Worm (Caenorhabditis elegans) whole organism, L1 larva: ENCODE data around the gene ZK287.1.

ENCODE experiments used
- C16A3.4 ChIP-seq: fragments of 150-350 bp; optimal IDR thresholded peaks from 2 replicates; lab custom pipeline; 2014; ENCODE audit warnings: missing biosample characterization, missing genetic modification characterization
- C34B4.2 ChIP-seq: sonication (generic microtip); optimal IDR thresholded peaks from 2 replicates; lab custom pipeline; 2017; ENCODE audit warnings: mild to moderate bottlenecking, missing genetic modification characterization, missing compliant biosample characterization
- Y116A8C.19 ChIP-seq: sonication (generic microtip); optimal IDR thresholded peaks from 2 replicates; lab custom pipeline; 2016; ENCODE audit warnings: missing compliant biosample characterization, missing genetic modification characterization, borderline replicate concordance
- aly-2 ChIP-seq: fragments of 150-350 bp; optimal IDR thresholded peaks from 2 replicates; lab custom pipeline; 2014; ENCODE audit warnings: missing biosample characterization, missing genetic modification characterization
- ama-1 ChIP-seq: fragments of 150-350 bp; optimal IDR thresholded peaks from 2 replicates; lab custom pipeline; 2014
- blmp-1 ChIP-seq: fragments of 150-350 bp; optimal IDR thresholded peaks from 2 replicates; lab custom pipeline; 2014; ENCODE audit warnings: missing biosample characterization, missing genetic modification characterization
- ceh-63 ChIP-seq: fragments of 200-800 bp; sonication (Bioruptor generic); optimal IDR thresholded peaks from 2 replicates; lab custom pipeline; 2018; ENCODE audit warnings: mild to moderate bottlenecking, missing genetic modification characterization, missing compliant biosample characterization
- ceh-88 ChIP-seq: fragments of 200-800 bp; sonication (Bioruptor generic); IDR thresholded peaks from 2 replicates; pipeline ENCODE4 v1.3.6; 2022; ENCODE audit warnings: missing genetic modification characterization, missing compliant biosample characterization
- ceh-90 ChIP-seq: sonication (generic microtip); optimal IDR thresholded peaks from 2 replicates; lab custom pipeline; 2016; ENCODE audit warnings: missing genetic modification characterization, missing compliant biosample characterization
- ces-1 ChIP-seq: fragments of 150-350 bp; optimal IDR thresholded peaks from 2 replicates; lab custom pipeline; 2014; ENCODE audit warnings: missing biosample characterization, missing genetic modification reagents, missing genetic modification characterization
- dpl-1 ChIP-seq, 3 experiments: fragments of 150-350 bp in 2 of 3; sonication (generic microtip) in 1 of 3; optimal IDR thresholded peaks; 2 replicates each; lab custom pipeline; 2014 to 2017; ENCODE audit warnings: missing biosample characterization in 3 of 3, missing genetic modification characterization in 3 of 3, missing genetic modification reagents in 3 of 3
- dsc-1 ChIP-seq: sonication (generic microtip); optimal IDR thresholded peaks from 2 replicates; lab custom pipeline; 2016; ENCODE audit warnings: mild to moderate bottlenecking, missing genetic modification characterization, missing compliant biosample characterization
- efl-1 ChIP-seq, 4 experiments: fragments of 150-350 bp; optimal IDR thresholded peaks in 3 of 4; peaks in 1 of 4; 1 replicate in 1 of 4; 2 replicates in 3 of 4; lab custom pipeline; 2014; ENCODE audit warnings: missing biosample characterization in 2 of 4, missing genetic modification characterization in 2 of 4, missing genetic modification reagents in 2 of 4
- efl-3 ChIP-seq: fragments of 200-800 bp; sonication (Bioruptor generic); optimal IDR thresholded peaks from 2 replicates; lab custom pipeline; 2018; ENCODE audit warnings: mild to moderate bottlenecking, missing genetic modification characterization, missing compliant biosample characterization
- egl-13 ChIP-seq: sonication (generic microtip); optimal IDR thresholded peaks from 2 replicates; lab custom pipeline; 2016; ENCODE audit warnings: missing genotype, missing genetic modification reagents, missing genetic modification characterization, missing compliant biosample characterization
- elt-2 ChIP-seq: sonication (generic microtip); optimal IDR thresholded peaks from 2 replicates; lab custom pipeline; 2016; ENCODE audit warnings: missing genetic modification characterization, mild to moderate bottlenecking, inconsistent platforms, missing compliant biosample characterization, missing genetic modification reagents
- elt-3 ChIP-seq, 6 experiments: fragments of 150-350 bp in 1 of 6; sonication (generic microtip); optimal IDR thresholded peaks; 2 replicates each; lab custom pipeline; 2017 to 2018; ENCODE audit warnings: missing biosample characterization in 6 of 6, missing genetic modification characterization in 6 of 6, inconsistent platforms in 1 of 6
- fkh-10 ChIP-seq: sonication (generic microtip); optimal IDR thresholded peaks from 2 replicates; lab custom pipeline; 2017; ENCODE audit warnings: missing biosample characterization, missing genetic modification reagents, missing genetic modification characterization
- fos-1 ChIP-seq: fragments of 150-350 bp; optimal IDR thresholded peaks from 2 replicates; lab custom pipeline; 2014; ENCODE audit warnings: missing biosample characterization, missing genetic modification characterization
- hlh-4 ChIP-seq: sonication (generic microtip); optimal IDR thresholded peaks from 2 replicates; lab custom pipeline; 2016; ENCODE audit warnings: mild to moderate bottlenecking, missing genetic modification characterization, missing compliant biosample characterization
- irx-1 ChIP-seq: sonication (generic microtip); optimal IDR thresholded peaks from 2 replicates; lab custom pipeline; 2016; ENCODE audit warnings: missing genetic modification characterization, missing compliant biosample characterization
- lin-13 ChIP-seq: fragments of 150-350 bp; optimal IDR thresholded peaks from 2 replicates; lab custom pipeline; 2014; ENCODE audit warnings: missing biosample characterization, missing genetic modification reagents, missing genetic modification characterization
- lin-35 ChIP-seq, 2 experiments: fragments of 150-350 bp; optimal IDR thresholded peaks; 2 replicates each; lab custom pipeline; 2014; ENCODE audit warnings: missing biosample characterization in 2 of 2, missing genetic modification characterization in 2 of 2, missing genetic modification reagents in 2 of 2
- lin-39 ChIP-seq: fragments of 150-350 bp; optimal IDR thresholded peaks from 2 replicates; lab custom pipeline; 2014; ENCODE audit warnings: missing biosample characterization, missing genetic modification reagents, missing genetic modification characterization
- lir-3 ChIP-seq: sonication (generic microtip); optimal IDR thresholded peaks from 2 replicates; lab custom pipeline; 2016; ENCODE audit warnings: mild to moderate bottlenecking, missing genetic modification characterization, moderate library complexity, missing compliant biosample characterization; ENCODE audit not compliant: poor library complexity
- lsy-2 ChIP-seq, 2 experiments: fragments of 150-350 bp; optimal IDR thresholded peaks; 2 replicates each; lab custom pipeline; 2014; ENCODE audit warnings: missing biosample characterization in 2 of 2, missing genetic modification characterization in 2 of 2
- mab-9 ChIP-seq: fragments of 200-800 bp; sonication (Bioruptor generic); IDR thresholded peaks from 2 replicates; pipeline ENCODE4 v1.3.6; 2022; ENCODE audit warnings: missing genetic modification reagents, missing genetic modification characterization, missing compliant biosample characterization
- mdl-1 ChIP-seq, 2 experiments: fragments of 150-350 bp; optimal IDR thresholded peaks; 2 replicates each; lab custom pipeline; 2014 to 2017; ENCODE audit warnings: missing biosample characterization in 2 of 2, missing genetic modification characterization in 2 of 2, inconsistent platforms in 1 of 2
- mef-2 ChIP-seq: fragments of 150-350 bp; optimal IDR thresholded peaks from 2 replicates; lab custom pipeline; 2014; ENCODE audit warnings: missing biosample characterization, missing genetic modification characterization
- mep-1 ChIP-seq: fragments of 150-350 bp; optimal IDR thresholded peaks from 2 replicates; lab custom pipeline; 2014; ENCODE audit warnings: missing biosample characterization, missing genetic modification characterization
- nhr-12 ChIP-seq: sonication (generic microtip); optimal IDR thresholded peaks from 2 replicates; lab custom pipeline; 2017; ENCODE audit warnings: missing biosample characterization, missing genetic modification characterization
- nhr-19 ChIP-seq: fragments of 200-800 bp; sonication (Bioruptor generic); conservative IDR thresholded peaks from 2 replicates; pipeline ENCODE4 v1.3.6; 2022; ENCODE audit warnings: missing genetic modification characterization, missing compliant biosample characterization
- nhr-237 ChIP-seq: fragments of 150-350 bp; optimal IDR thresholded peaks from 2 replicates; lab custom pipeline; 2014; ENCODE audit warnings: missing biosample characterization, missing genetic modification characterization
- nhr-28 ChIP-seq: fragments of 150-350 bp; optimal IDR thresholded peaks from 2 replicates; lab custom pipeline; 2014; ENCODE audit warnings: missing biosample characterization, missing genetic modification characterization
- nhr-71 ChIP-seq: sonication (generic microtip); optimal IDR thresholded peaks from 2 replicates; lab custom pipeline; 2016; ENCODE audit warnings: mild to moderate bottlenecking, missing genetic modification characterization, moderate library complexity, missing compliant biosample characterization
- nhr-76 ChIP-seq: sonication (generic microtip); optimal IDR thresholded peaks from 2 replicates; lab custom pipeline; 2017; ENCODE audit warnings: missing biosample characterization, missing genetic modification characterization
- nhr-90 ChIP-seq: sonication (generic microtip); optimal IDR thresholded peaks from 2 replicates; lab custom pipeline; 2016; ENCODE audit warnings: mild to moderate bottlenecking, missing genetic modification characterization, missing compliant biosample characterization; ENCODE audit not compliant: poor library complexity
- pag-3 ChIP-seq: sonication (generic microtip); optimal IDR thresholded peaks from 2 replicates; lab custom pipeline; 2017; ENCODE audit warnings: missing genetic modification characterization, mild to moderate bottlenecking, missing compliant biosample characterization, antibody characterized with exemption, borderline replicate concordance; ENCODE audit not compliant: insufficient read depth
- pqm-1 ChIP-seq: sonication (generic microtip); optimal IDR thresholded peaks from 3 replicates; lab custom pipeline; 2017; ENCODE audit warnings: missing biosample characterization, missing genetic modification characterization
- rnt-1 ChIP-seq: sonication (generic microtip); optimal IDR thresholded peaks from 2 replicates; lab custom pipeline; 2016; ENCODE audit warnings: mild to moderate bottlenecking, missing genetic modification characterization, moderate library complexity, missing compliant biosample characterization
- snpc-4 ChIP-seq: fragments of 150-350 bp; optimal IDR thresholded peaks from 2 replicates; lab custom pipeline; 2014; ENCODE audit warnings: missing biosample characterization, missing genetic modification characterization
- snu-23 ChIP-seq: sonication (generic microtip); optimal IDR thresholded peaks from 2 replicates; lab custom pipeline; 2016; ENCODE audit warnings: missing genetic modification characterization, missing compliant biosample characterization
- sox-4 ChIP-seq: sonication (generic microtip); optimal IDR thresholded peaks from 2 replicates; lab custom pipeline; 2016; ENCODE audit warnings: missing genetic modification characterization, missing compliant biosample characterization
- swsn-7 ChIP-seq: sonication (generic microtip); optimal IDR thresholded peaks from 2 replicates; lab custom pipeline; 2016; ENCODE audit warnings: missing genetic modification characterization, missing compliant biosample characterization
- tbx-2 ChIP-seq: sonication (generic microtip); optimal IDR thresholded peaks from 2 replicates; lab custom pipeline; 2016; ENCODE audit warnings: missing genetic modification characterization, missing compliant biosample characterization
- tlp-1 ChIP-seq: fragments of 150-350 bp; optimal IDR thresholded peaks from 2 replicates; lab custom pipeline; 2014; ENCODE audit warnings: missing biosample characterization, missing genetic modification characterization
- unc-62 ChIP-seq: fragments of 150-350 bp; optimal IDR thresholded peaks from 2 replicates; lab custom pipeline; 2014; ENCODE audit warnings: missing biosample characterization, missing genetic modification reagents, missing genetic modification characterization
- unc-86 ChIP-seq: sonication (generic microtip); optimal IDR thresholded peaks from 2 replicates; lab custom pipeline; 2016; ENCODE audit warnings: missing genetic modification characterization, missing compliant biosample characterization
- vab-15 ChIP-seq: sonication (generic microtip); optimal IDR thresholded peaks from 2 replicates; lab custom pipeline; 2017; ENCODE audit warnings: missing genotype, mild to moderate bottlenecking, missing genetic modification characterization, missing compliant biosample characterization
- xbp-1 ChIP-seq: sonication (generic microtip); optimal IDR thresholded peaks from 2 replicates; lab custom pipeline; 2016; ENCODE audit warnings: missing genetic modification characterization, missing compliant biosample characterization
- zag-1 ChIP-seq: fragments of 150-350 bp; optimal IDR thresholded peaks from 2 replicates; lab custom pipeline; 2014; ENCODE audit warnings: missing biosample characterization, missing genetic modification characterization
- zip-4 ChIP-seq: fragments of 200-800 bp; sonication (Bioruptor generic); optimal IDR thresholded peaks from 2 replicates; lab custom pipeline; 2018; ENCODE audit warnings: mild to moderate bottlenecking, missing genetic modification characterization, moderate library complexity, missing compliant biosample characterization
- ztf-11 ChIP-seq, 2 experiments: sonication (generic microtip); optimal IDR thresholded peaks; 2 replicates each; lab custom pipeline; 2016 to 2017; ENCODE audit warnings: missing genetic modification characterization in 2 of 2, missing biosample characterization in 1 of 2, missing compliant biosample characterization in 1 of 2

Gene ZK287.1

ce11 chrV:9690728-9691127, 24.2 kb downstream of the ZK287.1 start:
- TF ChIP-seq ces-1 (GFP tag; lab: Kevin White, UChicago), result no peak
- TF ChIP-seq egl-13 (tag; lab: Kevin White, UChicago), result no peak
- TF ChIP-seq aly-2, result no peak
- peak; percentile 4 for TF ChIP-seq lin-39
- no peak for TF ChIP-seq pqm-1 (tag; lab: Kevin White, UChicago)
- no peak for TF ChIP-seq fkh-10 (GFP tag; lab: Kevin White, UChicago)
- TF ChIP-seq nhr-71 (tag; lab: Kevin White, UChicago), result no peak
- no peak for TF ChIP-seq tbx-2
- TF ChIP-seq pag-3 (tag; lab: Kevin White, UChicago), result no peak
- TF ChIP-seq nhr-76, result no peak
- TF ChIP-seq lin-13 (GFP tag; lab: Kevin White, UChicago), result no peak
- TF ChIP-seq vab-15, result no peak
- TF ChIP-seq unc-86 (tag; lab: Kevin White, UChicago), result no peak
- TF ChIP-seq nhr-237 (tag; lab: Kevin White, UChicago), result no peak
- no peak for TF ChIP-seq sox-4 (tag; lab: Kevin White, UChicago)
- no peak for TF ChIP-seq elt-2 (tag; lab: Kevin White, UChicago)
- peak; percentile 64 for TF ChIP-seq mep-1
- no peak for TF ChIP-seq C34B4.2 (tag; lab: Kevin White, UChicago)
- TF ChIP-seq snpc-4, result no peak
- no peak for TF ChIP-seq fos-1 (tag; lab: Kevin White, UChicago)
- no peak for TF ChIP-seq hlh-4 (tag; lab: Kevin White, UChicago)
- peak; percentile 3 for TF ChIP-seq nhr-90 (tag; lab: Kevin White, UChicago)
- TF ChIP-seq ztf-11 (tag; optimal IDR thresholded peaks at IDR 0.05; lab: Kevin White, UChicago), result no peak
- TF ChIP-seq nhr-12, result no peak
- no peak for TF ChIP-seq mef-2 (tag; lab: Kevin White, UChicago)
- no peak for TF ChIP-seq efl-3
- peak in 1 of 2 experiments; percentile 40 for TF ChIP-seq mdl-1 (tag; optimal IDR thresholded peaks at IDR 0.05; lab: Kevin White, UChicago)
- no peak for TF ChIP-seq unc-62 (GFP tag; lab: Kevin White, UChicago)
- no peak for TF ChIP-seq zip-4 (GFP tag; lab: Kevin White, UChicago)
- peak; percentile 39 for TF ChIP-seq xbp-1 (tag; lab: Kevin White, UChicago)
- peak; percentile 42 to 59 for TF ChIP-seq lin-35 (GFP tag; optimal IDR thresholded peaks at IDR 0.05; lab: Kevin White, UChicago)
- TF ChIP-seq nhr-28 (tag; lab: Kevin White, UChicago), result no peak
- TF ChIP-seq blmp-1 (tag; lab: Kevin White, UChicago), result peak; percentile 99
- peak; percentile 73 to 94 for TF ChIP-seq lsy-2 (tag; optimal IDR thresholded peaks at IDR 0.05; lab: Kevin White, UChicago)
- TF ChIP-seq elt-3 (tag; optimal IDR thresholded peaks at IDR 0.05; lab: Kevin White, UChicago), result peak in 2 of 6 experiments; percentile 48 to 51
- TF ChIP-seq C16A3.4 (tag; lab: Kevin White, UChicago), result peak; percentile 52
- peak; percentile 65 for TF ChIP-seq snu-23 (GFP tag; lab: Kevin White, UChicago)
- no peak for TF ChIP-seq zag-1 (tag; lab: Kevin White, UChicago)
- no peak for TF ChIP-seq ceh-63
- peak; percentile 42 for TF ChIP-seq swsn-7 (tag; lab: Kevin White, UChicago)
- no peak for TF ChIP-seq tlp-1 (tag; lab: Kevin White, UChicago)
- no peak for TF ChIP-seq ceh-88 (GFP tag; lab: Robert Waterston, UW)
- peak; percentile 24 to 57 (median 38) for TF ChIP-seq dpl-1 (GFP tag; optimal IDR thresholded peaks at IDR 0.05; lab: Kevin White, UChicago)
- peak; percentile 33 to 55 for TF ChIP-seq efl-1 (optimal IDR thresholded peaks at IDR 0.05; lab: Kevin White, UChicago)
- peak; percentile 50 to 94 for TF ChIP-seq efl-1 (GFP tag; optimal IDR thresholded peaks at IDR 0.05 in 1 of 2; lab: Kevin White, UChicago)
- TF ChIP-seq nhr-19, result peak; percentile 21; the same call in 1 of the 2 replicates
- TF ChIP-seq rnt-1, result peak; percentile 35
- TF ChIP-seq lir-3 (tag; lab: Kevin White, UChicago), result no peak
- TF ChIP-seq ama-1, result no peak
- TF ChIP-seq dsc-1 (tag; lab: Kevin White, UChicago), result no peak
- no peak for TF ChIP-seq ceh-90 (tag; lab: Kevin White, UChicago)
- TF ChIP-seq mab-9, result no peak
- TF ChIP-seq Y116A8C.19 (tag; lab: Kevin White, UChicago), result no peak
- no peak for TF ChIP-seq irx-1 (tag; lab: Kevin White, UChicago)
